Fruit fly (Drosophila melanogaster) ovary, adult (tissue): ENCODE measurements around the gene GV1.

ENCODE experiments used
- CG17801 ChIP-seq: fragments of 200-800 bp; optimal IDR thresholded peaks from 2 replicates; lab custom pipeline; 2019; ENCODE audit warnings: missing biosample characterization, mild to moderate bottlenecking, missing genetic modification characterization, moderate library complexity; ENCODE audit not compliant: partially characterized antibody

GV1 gene

DNA sequence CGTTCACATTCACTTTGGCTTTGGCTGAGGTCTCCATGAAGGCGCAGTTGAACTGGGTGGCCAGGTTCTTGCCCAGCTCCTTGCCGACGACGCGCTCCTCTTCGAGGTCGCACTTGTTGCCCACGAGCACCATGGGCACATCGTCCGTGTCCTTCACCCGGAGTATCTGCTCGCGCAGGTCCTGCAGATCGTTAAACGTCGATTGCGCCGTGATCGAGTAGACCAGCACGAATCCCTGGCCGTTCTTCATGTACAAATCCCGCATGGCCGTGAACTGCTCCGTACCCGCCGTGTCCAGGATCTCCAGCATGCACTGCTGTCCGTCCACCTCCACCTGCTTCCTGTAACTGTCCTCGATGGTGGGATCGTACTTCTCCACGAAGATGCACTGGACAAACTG, 50.4 kb downstream of the GV1 start:
- no peak for TF ChIP-seq CG17801

dm6 chr3L:1861400-1861793, 51.0 kb downstream of the GV1 start:
- TF ChIP-seq CG17801 = no peak

dm6 chr3L:1861794-1862447, 51.5 kb downstream of the GV1 start, which contains the start of gene Rap1:
Rap1 (minus strand) TSS chr3L:1862239.
- TF ChIP-seq CG17801 = peak; percentile 30

DNA sequence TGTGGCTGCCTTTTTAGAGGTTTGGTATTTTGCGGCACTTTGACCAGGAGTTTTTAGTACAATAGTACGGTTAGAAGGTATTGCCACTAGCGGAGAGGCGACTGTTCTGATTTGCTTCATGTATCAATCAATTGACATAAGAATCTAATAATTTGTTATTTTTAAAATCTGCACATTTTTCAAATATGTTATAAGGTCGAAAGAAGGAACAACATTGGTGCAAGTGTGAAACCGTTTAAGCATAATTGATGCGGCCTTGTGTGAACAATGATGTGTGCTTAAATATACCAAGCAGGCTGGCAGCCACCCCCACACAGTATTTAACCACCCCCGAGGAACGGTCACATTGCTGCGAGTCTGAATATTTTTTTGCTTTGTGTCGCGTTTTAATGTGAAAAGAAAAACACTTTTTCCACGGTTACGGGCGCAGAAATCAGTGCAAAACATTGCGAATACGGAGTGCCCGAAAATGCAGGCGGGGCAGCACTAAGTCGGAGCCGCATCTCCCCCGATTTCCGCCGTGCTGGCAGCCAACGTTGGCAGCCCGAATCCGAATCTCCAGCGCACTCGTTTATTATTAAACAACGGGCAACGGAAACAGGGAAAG, 54.8 kb downstream of the GV1 start, which contains the start of the genes HBS1 and CG12025:
Gene HBS1 (minus strand): TSS at position 120 of the 607 bp plus-strand sequence.
Gene CG12025 (plus strand): TSS at position 310 of the 607 bp plus-strand sequence.
- no peak for TF ChIP-seq CG17801

dm6 chr3L:1866021-1866811, 55.8 kb downstream of the GV1 start:
- no peak for TF ChIP-seq CG17801

DNA sequence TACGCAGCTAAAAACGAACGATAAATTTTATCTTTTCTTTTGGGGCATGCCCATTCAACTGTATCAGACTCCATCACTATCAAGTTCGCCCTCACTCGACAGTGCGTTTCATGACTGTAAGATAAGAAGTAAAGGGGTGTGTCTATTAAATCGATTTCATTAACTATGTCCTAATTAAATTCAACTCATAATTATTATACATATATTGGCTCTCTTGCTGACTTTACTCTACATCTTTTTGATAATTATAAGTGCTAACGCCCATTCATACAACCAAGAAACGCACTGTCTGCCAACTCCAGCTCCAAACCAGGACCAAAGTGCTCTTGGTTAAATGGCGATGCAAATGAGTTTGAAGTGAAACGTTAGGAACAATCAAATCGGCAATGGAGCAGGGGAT, 58.5 kb downstream of the GV1 start:
- TF ChIP-seq CG17801 = no peak

dm6 chr3L:1869719-1870118, 59.3 kb downstream of the GV1 start, which contains the start of gene CG13924:
CG13924 (plus strand) TSS chr3L:1870019.
- no peak for TF ChIP-seq CG17801
